Worm (Caenorhabditis elegans): ENCODE measurements around the gene exc-12.

The exc-12 gene

ce11 chrIII:13570347-13570746 is at the start of gene exc-12:
Gene exc-12 (minus strand): TSS chrIII:13570447.
- TF ChIP-seq rec-8 (tag; optimal IDR thresholded peaks at IDR 0.05): no peak
- no peak for TF ChIP-seq let-607 (tag; optimal IDR thresholded peaks at IDR 0.05)
- no peak for TF ChIP-seq egl-18 (GFP tag; IDR thresholded peaks at IDR 0.05)
- no peak for TF ChIP-seq lir-1 (GFP tag; conservative IDR thresholded peaks at IDR 0.05)
- TF ChIP-seq snpc-1.1 (tag; optimal IDR thresholded peaks at IDR 0.05; ENCODE audit: insufficient read depth): no peak
- TF ChIP-seq dox-1 (GFP tag; IDR thresholded peaks at IDR 0.05): no peak
- TF ChIP-seq Y53F4B.3 (GFP tag; IDR thresholded peaks at IDR 0.05): no peak
- no peak for TF ChIP-seq ama-1 (optimal IDR thresholded peaks at IDR 0.05)
- no peak for TF ChIP-seq ama-1 (GFP tag; optimal IDR thresholded peaks at IDR 0.05)
- no peak for TF ChIP-seq lsl-1 (GFP tag; optimal IDR thresholded peaks at IDR 0.05)
- TF ChIP-seq Y95B8A.8 (GFP tag; IDR thresholded peaks at IDR 0.05): no peak
- no peak for TF ChIP-seq B0336.3 (GFP tag; IDR thresholded peaks at IDR 0.05)
- no peak for TF ChIP-seq let-526 (GFP tag; IDR thresholded peaks at IDR 0.05)
- no peak for TF ChIP-seq F49E8.2 (tag; optimal IDR thresholded peaks at IDR 0.05; ENCODE audit: insufficient read depth)
- TF ChIP-seq F55B11.4 (tag; optimal IDR thresholded peaks at IDR 0.05; ENCODE audit: borderline replicate concordance, insufficient read depth): no peak
- TF ChIP-seq attf-5 (GFP tag; optimal IDR thresholded peaks at IDR 0.05): no peak
- TF ChIP-seq F57C9.4 (tag; optimal IDR thresholded peaks at IDR 0.05): no peak
- no peak for TF ChIP-seq fkh-3 (tag; optimal IDR thresholded peaks at IDR 0.05)

ce11 chrIII:13616793-13617192 is 46.5 kb upstream of the exc-12 start, which contains the start of gene T12D8.9:
Gene T12D8.9 (plus strand): TSS chrIII:13617104.
- no peak for TF ChIP-seq lin-40 (tag; optimal IDR thresholded peaks at IDR 0.05)

ce11 chrIII:13615530-13615929 is 45.3 kb upstream of the exc-12 start:
- no peak for TF ChIP-seq bed-1 (GFP tag; IDR thresholded peaks at IDR 0.05)
- TF ChIP-seq dox-1 (GFP tag; IDR thresholded peaks at IDR 0.05): peak; percentile 36; the same call in 1 of the 2 replicates
- no peak for TF ChIP-seq ceh-79 (tag; optimal IDR thresholded peaks at IDR 0.05)
- no peak for TF ChIP-seq aptf-2 (GFP tag; conservative IDR thresholded peaks at IDR 0.05)
- no peak for TF ChIP-seq F57C9.4 (tag; optimal IDR thresholded peaks at IDR 0.05)
- TF ChIP-seq rcor-1 (GFP tag; IDR thresholded peaks at IDR 0.05): no peak
- TF ChIP-seq zfh-2 (GFP tag; conservative IDR thresholded peaks at IDR 0.05): peak; percentile 94
- 0 out of 2 replicates have a peak, but pooled peaks have one; percentile 19 for TF ChIP-seq mcd-1 (GFP tag; IDR thresholded peaks at IDR 0.05)
- TF ChIP-seq egl-18 (GFP tag; IDR thresholded peaks at IDR 0.05): no peak
- no peak for TF ChIP-seq ceh-91 (GFP tag; IDR thresholded peaks at IDR 0.05)
- TF ChIP-seq madf-8 (GFP tag; conservative IDR thresholded peaks at IDR 0.05): no peak
- TF ChIP-seq repo-1 (tag; optimal IDR thresholded peaks at IDR 0.05): no peak
- TF ChIP-seq akir-1 (GFP tag; optimal IDR thresholded peaks at IDR 0.05): no peak
- TF ChIP-seq fkh-3 (tag; optimal IDR thresholded peaks at IDR 0.05): peak; percentile 43
- TF ChIP-seq unc-62 (GFP tag; optimal IDR thresholded peaks at IDR 0.05): no peak
- no peak for TF ChIP-seq attf-5 (GFP tag; optimal IDR thresholded peaks at IDR 0.05)
- no peak for TF ChIP-seq B0261.1 (tag; optimal IDR thresholded peaks at IDR 0.05)
- no peak for TF ChIP-seq ceh-58 (GFP tag; IDR thresholded peaks at IDR 0.05)
- no peak for TF ChIP-seq snpc-1.3 (tag; optimal IDR thresholded peaks at IDR 0.05; ENCODE audit: insufficient read depth)
- TF ChIP-seq ets-4 (GFP tag; optimal IDR thresholded peaks at IDR 0.05): no peak
- TF ChIP-seq nhr-179 (tag; optimal IDR thresholded peaks at IDR 0.05): no peak
- no peak for TF ChIP-seq F33H1.4 (GFP tag; IDR thresholded peaks at IDR 0.05)
- no peak for TF ChIP-seq ztf-18 (tag; optimal IDR thresholded peaks at IDR 0.05)
- TF ChIP-seq hlh-12 (tag; optimal IDR thresholded peaks at IDR 0.05): no peak
- no peak for TF ChIP-seq nhr-90 (tag; optimal IDR thresholded peaks at IDR 0.05)
- TF ChIP-seq sdz-38 (tag; optimal IDR thresholded peaks at IDR 0.05): no peak
- TF ChIP-seq rpc-1 (optimal IDR thresholded peaks at IDR 0.05): no peak
- TF ChIP-seq rpc-1 (tag; optimal IDR thresholded peaks at IDR 0.05): no peak
- no peak for TF ChIP-seq ztf-26 (tag; optimal IDR thresholded peaks at IDR 0.05)
- TF ChIP-seq F39B2.1 (GFP tag; IDR thresholded peaks at IDR 0.05): no peak
- no peak for TF ChIP-seq ztf-28 (GFP tag; IDR thresholded peaks at IDR 0.05)
- no peak for TF ChIP-seq lin-35 (GFP tag; optimal IDR thresholded peaks at IDR 0.05)

All from whole organism, young adult.